Fruit fly (Drosophila melanogaster): ENCODE data around the gene Irc.

DNA sequence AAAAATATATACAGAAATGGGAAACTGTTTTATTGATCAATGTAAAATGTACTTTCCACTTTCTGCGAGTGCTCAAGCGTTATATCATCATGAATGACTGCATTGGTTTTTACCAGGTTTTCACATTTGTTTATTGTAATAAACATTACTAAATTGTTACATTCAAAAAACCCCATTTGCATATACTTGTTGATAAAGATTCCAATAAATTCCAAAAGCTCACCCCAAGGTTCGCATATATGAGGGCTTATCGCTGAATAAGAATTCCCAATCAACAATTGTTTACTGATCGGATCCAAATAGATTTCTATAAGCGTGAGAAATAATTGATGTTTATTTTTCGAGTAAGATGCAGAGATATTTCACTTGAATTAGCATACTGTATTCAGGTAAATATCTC lies 793 bp downstream of the Irc start:
- no peak for TF ChIP-seq ss (GFP tag; optimal IDR thresholded peaks at IDR 0.05)
- no peak for TF ChIP-seq Lpt (GFP tag; optimal IDR thresholded peaks at IDR 0.05)
- no peak for TF ChIP-seq CG6808 (GFP tag; optimal IDR thresholded peaks at IDR 0.05)
- no peak for TF ChIP-seq fkh (GFP tag; optimal IDR thresholded peaks at IDR 0.05)
- no peak for TF ChIP-seq dac (GFP tag; optimal IDR thresholded peaks at IDR 0.05)
- TF ChIP-seq Sox102F (GFP tag; optimal IDR thresholded peaks at IDR 0.05): no peak
